Fruit fly (Drosophila melanogaster) whole organism, embryonic: ENCODE measurements around the gene Cyp4g15.

Experiments used
- BEAF-32 ChIP-seq: fragments of 200-800 bp; sonication (Bioruptor generic); optimal IDR thresholded peaks from 3 replicates; lab custom pipeline; 2017; ENCODE audit warnings: missing biosample characterization, missing genetic modification characterization, mild to moderate bottlenecking, moderate library complexity, missing genetic modification reagents
- BtbVII ChIP-seq: fragments of 200-800 bp; sonication (Bioruptor generic); optimal IDR thresholded peaks from 3 replicates; lab custom pipeline; 2017; ENCODE audit warnings: missing biosample characterization, mild to moderate bottlenecking, missing genetic modification characterization
- CG11504 ChIP-seq: fragments of 200-800 bp; sonication (Bioruptor generic); optimal IDR thresholded peaks from 3 replicates; lab custom pipeline; 2019; ENCODE audit warnings: missing biosample characterization, mild to moderate bottlenecking, missing genetic modification characterization, moderate library complexity
- CG12391 ChIP-seq: fragments of 200-800 bp; sonication (Bioruptor generic); optimal IDR thresholded peaks from 3 replicates; lab custom pipeline; 2018; ENCODE audit warnings: missing biosample characterization, mild to moderate bottlenecking, missing genetic modification characterization, moderate library complexity
- CG13424 ChIP-seq: fragments of 200-800 bp; sonication (Bioruptor generic); optimal IDR thresholded peaks from 2 replicates; lab custom pipeline; 2019; ENCODE audit warnings: missing biosample characterization, mild to moderate bottlenecking, missing genetic modification characterization, moderate library complexity
- CG13894 ChIP-seq: fragments of 200-800 bp; sonication (Bioruptor generic); optimal IDR thresholded peaks from 3 replicates; lab custom pipeline; 2018; ENCODE audit warnings: missing biosample characterization, mild to moderate bottlenecking, missing genetic modification characterization, moderate library complexity
- CG15269 ChIP-seq: fragments of 200-800 bp; sonication (Bioruptor generic); optimal IDR thresholded peaks from 2 replicates; lab custom pipeline; 2018; ENCODE audit warnings: missing biosample characterization, mild to moderate bottlenecking, missing genetic modification characterization, moderate library complexity
- CG15514 ChIP-seq: fragments of 200-800 bp; sonication (Bioruptor generic); optimal IDR thresholded peaks from 3 replicates; lab custom pipeline; 2017; ENCODE audit warnings: missing biosample characterization, missing genetic modification characterization, mild to moderate bottlenecking, moderate library complexity, missing genetic modification reagents
- CG17186 ChIP-seq: fragments of 200-800 bp; sonication (Bioruptor generic); optimal IDR thresholded peaks from 3 replicates; lab custom pipeline; 2017; ENCODE audit warnings: missing biosample characterization, missing genetic modification reagents, missing genetic modification characterization
- CG17829 ChIP-seq: fragments of 200-800 bp; optimal IDR thresholded peaks from 2 replicates; lab custom pipeline; 2019; ENCODE audit warnings: missing biosample characterization, mild to moderate bottlenecking, missing genetic modification characterization, moderate library complexity
- CG2116 ChIP-seq: fragments of 200-800 bp; sonication (Bioruptor generic); optimal IDR thresholded peaks from 3 replicates; lab custom pipeline; 2018; ENCODE audit warnings: missing biosample characterization, mild to moderate bottlenecking, missing genetic modification characterization
- CG2678 ChIP-seq: fragments of 200-800 bp; sonication (Bioruptor generic); optimal IDR thresholded peaks from 3 replicates; lab custom pipeline; 2019; ENCODE audit warnings: missing biosample characterization, mild to moderate bottlenecking, missing genetic modification characterization, moderate library complexity
- CG34376 ChIP-seq: fragments of 200-800 bp; sonication (Bioruptor generic); optimal IDR thresholded peaks from 2 replicates; lab custom pipeline; 2018; ENCODE audit warnings: missing biosample characterization, mild to moderate bottlenecking, missing genetic modification characterization
- CG9797 ChIP-seq: fragments of 200-800 bp; sonication (Bioruptor generic); optimal IDR thresholded peaks from 3 replicates; lab custom pipeline; 2018; ENCODE audit warnings: missing biosample characterization, mild to moderate bottlenecking, missing genetic modification characterization
- CTCF ChIP-seq: fragments of 200-800 bp; sonication (Bioruptor generic); optimal IDR thresholded peaks from 2 replicates; lab custom pipeline; 2017; ENCODE audit warnings: missing biosample characterization, mild to moderate bottlenecking, missing genetic modification characterization, moderate library complexity
- CoRest ChIP-seq: fragments of 200-800 bp; sonication (Bioruptor generic); optimal IDR thresholded peaks from 3 replicates; lab custom pipeline; 2018; ENCODE audit warnings: missing biosample characterization, mild to moderate bottlenecking, missing genetic modification characterization, moderate library complexity
- CrebB ChIP-seq: fragments of 200-800 bp; sonication (Bioruptor generic); optimal IDR thresholded peaks from 3 replicates; lab custom pipeline; 2018; ENCODE audit warnings: missing biosample characterization, mild to moderate bottlenecking, missing genetic modification characterization
- Deaf1 ChIP-seq: fragments of 200-800 bp; optimal IDR thresholded peaks from 3 replicates; lab custom pipeline; 2019; ENCODE audit warnings: missing biosample characterization, mild to moderate bottlenecking, missing genetic modification characterization, moderate library complexity
- Dp ChIP-seq: fragments of 200-800 bp; sonication (Bioruptor generic); optimal IDR thresholded peaks from 2 replicates; lab custom pipeline; 2018; ENCODE audit warnings: missing biosample characterization, mild to moderate bottlenecking, missing genetic modification characterization, moderate library complexity
- Ets65A ChIP-seq: fragments of 200-800 bp; sonication (Bioruptor generic); peaks from one replicate; lab custom pipeline; 2016; ENCODE audit warnings: missing biosample characterization, missing genetic modification characterization
- Fer1 ChIP-seq: fragments of 200-800 bp; sonication (Bioruptor generic); optimal IDR thresholded peaks from 2 replicates; lab custom pipeline; 2017; ENCODE audit warnings: missing biosample characterization, mild to moderate bottlenecking, missing genetic modification characterization
- Hey ChIP-seq: fragments of 200-800 bp; sonication (Bioruptor generic); optimal IDR thresholded peaks from 3 replicates; lab custom pipeline; 2018; ENCODE audit warnings: missing biosample characterization, mild to moderate bottlenecking, missing genetic modification characterization
- Lhr ChIP-seq: fragments of 200-800 bp; sonication (Bioruptor generic); optimal IDR thresholded peaks from 3 replicates; lab custom pipeline; 2017; ENCODE audit warnings: mild to moderate bottlenecking, missing biosample characterization, missing genetic modification reagents, missing genetic modification characterization
- Med ChIP-seq: fragments of 200-800 bp; sonication (Bioruptor generic); peaks from one replicate; lab custom pipeline; 2016; ENCODE audit warnings: missing biosample characterization, missing genetic modification characterization, mild to moderate bottlenecking, inconsistent platforms, moderate library complexity
- Mes4 ChIP-seq: fragments of 200-800 bp; sonication (Bioruptor generic); optimal IDR thresholded peaks from 2 replicates; lab custom pipeline; 2016; ENCODE audit warnings: missing biosample characterization, missing genetic modification characterization
- Neu2 ChIP-seq: fragments of 200-800 bp; sonication (Bioruptor generic); optimal IDR thresholded peaks from 3 replicates; lab custom pipeline; 2016; ENCODE audit warnings: missing biosample characterization, missing genetic modification characterization, borderline replicate concordance
- Rx ChIP-seq: fragments of 200-800 bp; sonication (Bioruptor generic); IDR thresholded peaks from 2 replicates; pipeline ENCODE4 v1.3.6; 2022; ENCODE audit warnings: missing biosample characterization, missing genetic modification characterization
- Sry-δ ChIP-seq: fragments of 200-800 bp; sonication (Bioruptor generic); optimal IDR thresholded peaks from 2 replicates; lab custom pipeline; 2016; ENCODE audit warnings: missing biosample characterization, missing genetic modification characterization
- aop ChIP-seq: fragments of 200-800 bp; sonication (Bioruptor generic); IDR thresholded peaks from 2 replicates; pipeline ENCODE4 v1.3.6; 2022; ENCODE audit warnings: missing biosample characterization, missing genetic modification characterization
- bab2 ChIP-seq: fragments of 200-800 bp; sonication (Bioruptor generic); optimal IDR thresholded peaks from 2 replicates; lab custom pipeline; 2016; ENCODE audit warnings: missing biosample characterization, missing genetic modification characterization
- dimm ChIP-seq: fragments of 200-800 bp; sonication (Bioruptor generic); IDR thresholded peaks from 2 replicates; pipeline ENCODE4 v1.3.6; 2022; ENCODE audit warnings: missing biosample characterization, missing genetic modification characterization
- gro ChIP-seq: fragments of 200-800 bp; sonication (Bioruptor generic); optimal IDR thresholded peaks from 2 replicates; lab custom pipeline; 2016; ENCODE audit warnings: missing biosample characterization, missing genetic modification characterization
- kah ChIP-seq: fragments of 200-800 bp; sonication (Bioruptor generic); optimal IDR thresholded peaks from 2 replicates; lab custom pipeline; 2018; ENCODE audit warnings: missing biosample characterization, mild to moderate bottlenecking, missing genetic modification characterization
- lab ChIP-seq: fragments of 200-800 bp; sonication (Bioruptor generic); optimal IDR thresholded peaks from 3 replicates; lab custom pipeline; 2017; ENCODE audit warnings: missing biosample characterization, missing genetic modification characterization, mild to moderate bottlenecking, moderate library complexity, missing genetic modification reagents
- lilli ChIP-seq: fragments of 200-800 bp; sonication (Bioruptor generic); optimal IDR thresholded peaks from 3 replicates; lab custom pipeline; 2016; ENCODE audit warnings: missing biosample characterization, missing genetic modification characterization
- nmo ChIP-seq: fragments of 200-800 bp; sonication (Bioruptor generic); optimal IDR thresholded peaks from 2 replicates; lab custom pipeline; 2018; ENCODE audit warnings: missing biosample characterization, mild to moderate bottlenecking, missing genetic modification characterization, moderate library complexity
- nom ChIP-seq: fragments of 200-800 bp; sonication (Bioruptor generic); optimal IDR thresholded peaks from 2 replicates; lab custom pipeline; 2017; ENCODE audit warnings: missing biosample characterization, missing genetic modification characterization, mild to moderate bottlenecking, moderate library complexity, missing genetic modification reagents
- org-1 ChIP-seq: fragments of 200-800 bp; sonication (Bioruptor generic); optimal IDR thresholded peaks from 2 replicates; lab custom pipeline; 2017; ENCODE audit warnings: missing biosample characterization, missing genetic modification characterization
- p53 ChIP-seq: fragments of 200-800 bp; sonication (Bioruptor generic); optimal IDR thresholded peaks from 2 replicates; lab custom pipeline; 2016; ENCODE audit warnings: missing biosample characterization, missing genetic modification characterization
- phol ChIP-seq: fragments of 200-800 bp; sonication (Bioruptor generic); optimal IDR thresholded peaks from 3 replicates; lab custom pipeline; 2018; ENCODE audit warnings: missing biosample characterization, mild to moderate bottlenecking, missing genetic modification characterization, moderate library complexity
- pzg ChIP-seq: fragments of 200-800 bp; sonication (Bioruptor generic); optimal IDR thresholded peaks from 3 replicates; lab custom pipeline; 2018; ENCODE audit warnings: missing biosample characterization, mild to moderate bottlenecking, missing genetic modification characterization, moderate library complexity
- scrt ChIP-seq: fragments of 200-800 bp; sonication (Bioruptor generic); optimal IDR thresholded peaks from 2 replicates; lab custom pipeline; 2018; ENCODE audit warnings: missing biosample characterization, mild to moderate bottlenecking, missing genetic modification characterization, moderate library complexity
- sd ChIP-seq: fragments of 200-800 bp; sonication (Bioruptor generic); optimal IDR thresholded peaks from 3 replicates; lab custom pipeline; 2018; ENCODE audit warnings: missing biosample characterization, mild to moderate bottlenecking, missing genetic modification characterization, moderate library complexity
- sug ChIP-seq: fragments of 200-800 bp; optimal IDR thresholded peaks from 2 replicates; lab custom pipeline; 2019; ENCODE audit warnings: missing biosample characterization, mild to moderate bottlenecking, missing genetic modification characterization, moderate library complexity
- tna ChIP-seq: fragments of 200-800 bp; sonication (Bioruptor generic); IDR thresholded peaks from 2 replicates; pipeline ENCODE4 v1.3.6; 2022; ENCODE audit warnings: missing biosample characterization, missing genetic modification characterization; ENCODE audit not compliant: partially characterized antibody
- trem ChIP-seq: fragments of 200-800 bp; optimal IDR thresholded peaks from 3 replicates; lab custom pipeline; 2019; ENCODE audit warnings: missing biosample characterization, mild to moderate bottlenecking, missing genetic modification characterization, moderate library complexity
- yki ChIP-seq: fragments of >200 bp; optimal IDR thresholded peaks from 3 replicates; lab custom pipeline; 2018
- zf30C ChIP-seq: fragments of 200-800 bp; sonication (Bioruptor generic); optimal IDR thresholded peaks from 3 replicates; lab custom pipeline; 2018; ENCODE audit warnings: missing biosample characterization, mild to moderate bottlenecking, missing genetic modification characterization

Cyp4g15 gene

DNA sequence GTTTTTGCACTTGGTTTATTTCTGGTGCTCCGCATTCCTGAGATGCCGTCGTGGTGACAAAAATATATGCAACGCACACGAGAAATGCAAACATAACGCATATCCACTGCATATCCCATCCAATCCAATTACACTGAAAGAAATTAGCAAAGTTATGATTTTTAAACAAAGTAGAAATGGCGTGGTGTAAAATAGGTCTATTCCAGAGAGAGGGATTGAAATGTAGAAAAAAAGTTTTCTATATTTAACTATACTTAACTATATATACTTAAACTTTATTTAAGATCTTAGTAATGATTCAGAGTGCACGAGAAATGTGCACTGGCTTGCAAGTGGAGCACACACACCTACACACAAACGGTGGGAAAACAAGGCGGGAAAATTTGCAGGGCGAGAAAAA is 15.3 kb downstream of the Cyp4g15 start (continued):
- TF ChIP-seq zf30C (peak; percentile 1), trem (no peak), org-1 (GFP tag; lab: Kevin White, UChicago) (no peak), kah (GFP tag; lab: Kevin White, UChicago) (no peak), yki (no peak), dimm (no peak)

DNA sequence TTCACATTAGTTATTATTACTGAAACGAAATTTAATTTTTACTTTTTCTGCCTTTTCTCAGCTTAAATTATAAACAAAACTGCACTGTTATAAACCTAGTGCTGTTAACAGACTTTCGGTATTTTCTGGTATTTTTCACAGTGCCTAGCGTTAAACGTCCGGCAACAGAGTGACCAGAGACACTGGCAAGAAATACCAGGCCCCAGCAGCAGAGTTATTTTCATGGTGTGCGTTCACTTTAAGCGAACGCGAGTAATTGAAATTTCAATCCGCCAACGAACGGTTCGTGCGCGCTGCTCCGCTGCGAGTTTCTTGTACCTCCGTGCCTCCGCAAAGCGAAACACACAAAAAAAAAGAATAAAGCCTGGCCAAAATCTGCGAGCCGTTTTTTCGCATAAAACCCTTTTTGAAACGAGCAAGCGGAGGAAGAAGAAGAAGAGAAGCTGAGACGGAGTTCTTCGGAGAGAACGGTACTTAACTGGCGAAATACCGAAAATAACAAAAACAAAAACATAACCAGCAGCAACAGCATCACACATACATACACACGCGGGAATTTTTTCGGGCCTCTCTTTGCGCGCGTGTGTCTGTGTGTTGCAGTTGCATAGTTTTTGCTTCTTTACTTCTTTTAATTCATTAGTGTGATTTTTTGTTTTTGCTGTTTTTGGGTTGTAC is 16.2 kb downstream of the Cyp4g15 start, which contains the start of gene Drak:
Gene Drak (plus strand): TSS at position 220 of the 675 bp plus-strand sequence.
- TF ChIP-seq sd: peak; percentile 55
- no peak for TF ChIP-seq CG13424 (tag; lab: Kevin White, UChicago)
- TF ChIP-seq Fer1 (GFP tag; lab: Kevin White, UChicago): peak; percentile 47
- no peak for TF ChIP-seq aop (GFP tag; lab: Robert Waterston, UW)
- no peak for TF ChIP-seq tna (GFP tag; lab: Robert Waterston, UW)
- peak; percentile 44 for TF ChIP-seq BEAF-32
- TF ChIP-seq Rx (GFP tag; lab: Robert Waterston, UW): no peak
- TF ChIP-seq Ets65A (GFP tag; lab: Kevin White, UChicago): peak; percentile 63
- TF ChIP-seq CG17829: peak; percentile 25
- peak; percentile 22 for TF ChIP-seq CTCF (GFP tag; lab: Kevin White, UChicago)
- peak; percentile 23 for TF ChIP-seq Mes4 (GFP tag; lab: Kevin White, UChicago)
- peak; percentile 31 for TF ChIP-seq nom (GFP tag; lab: Kevin White, UChicago)
- TF ChIP-seq Med (GFP tag; lab: Kevin White, UChicago): peak; percentile 85
- TF ChIP-seq CG11504 (tag; lab: Kevin White, UChicago): peak; percentile 17
- TF ChIP-seq CG12391 (tag; lab: Kevin White, UChicago): peak; percentile 1
- TF ChIP-seq CG15514: peak; percentile 54
- peak; percentile 68 for TF ChIP-seq Lhr
- peak; percentile 19 for TF ChIP-seq sug (tag; lab: Kevin White, UChicago)
- TF ChIP-seq Neu2 (GFP tag; lab: Kevin White, UChicago): peak; percentile 15
- TF ChIP-seq Dp: peak; percentile 78
- peak; percentile 17 for TF ChIP-seq trem
- TF ChIP-seq CG9797 (GFP tag; lab: Kevin White, UChicago): peak; percentile 94
- TF ChIP-seq p53: no peak
- TF ChIP-seq CG34376 (GFP tag; lab: Kevin White, UChicago): peak; percentile 14
- TF ChIP-seq gro: peak; percentile 27
- TF ChIP-seq scrt (GFP tag; lab: Kevin White, UChicago): peak; percentile 39
- TF ChIP-seq phol (tag; lab: Kevin White, UChicago): peak; percentile 1
- no peak for TF ChIP-seq Hey (tag; lab: Kevin White, UChicago)
- TF ChIP-seq pzg: peak; percentile 88
- TF ChIP-seq nmo (GFP tag; lab: Kevin White, UChicago): peak; percentile 31
- TF ChIP-seq CG2116 (GFP tag; lab: Kevin White, UChicago): peak; percentile 52
- peak; percentile 24 for TF ChIP-seq CG13894 (tag; lab: Kevin White, UChicago)
- peak; percentile 26 for TF ChIP-seq BtbVII (GFP tag; lab: Kevin White, UChicago)
- peak; percentile 28 for TF ChIP-seq CoRest (tag; lab: Kevin White, UChicago)
- TF ChIP-seq Deaf1: peak; percentile 28
- peak; percentile 15 for TF ChIP-seq CG15269
- peak; percentile 58 for TF ChIP-seq CG17186 (GFP tag; lab: Kevin White, UChicago)
- peak; percentile 39 for TF ChIP-seq Sry-δ (GFP tag; lab: Kevin White, UChicago)
- TF ChIP-seq lab (GFP tag; lab: Kevin White, UChicago): peak; percentile 43
- TF ChIP-seq CrebB (tag; lab: Kevin White, UChicago): peak; percentile 20
- TF ChIP-seq bab2 (GFP tag; lab: Kevin White, UChicago): no peak
- peak; percentile 2 for TF ChIP-seq lilli (GFP tag; lab: Kevin White, UChicago)
- peak; percentile 20 for TF ChIP-seq CG2678
